Worm (Caenorhabditis elegans) whole organism, midembryonic: ENCODE measurements around the gene mak-1.

Source experiments
- T22C8.4 ChIP-seq: fragments of 200-800 bp; sonication (Bioruptor generic); IDR thresholded peaks from 2 replicates; pipeline ENCODE4 v1.3.6; 2022; ENCODE audit warnings: missing genetic modification characterization, missing compliant biosample characterization
- cog-1 ChIP-seq: sonication (generic microtip); optimal IDR thresholded peaks from 2 replicates; lab custom pipeline; 2016; ENCODE audit warnings: missing genetic modification characterization, missing compliant biosample characterization
- flt-1 ChIP-seq: fragments of 200-800 bp; sonication (Bioruptor generic); IDR thresholded peaks from 2 replicates; pipeline ENCODE4 v1.3.6; 2022; ENCODE audit warnings: missing genetic modification characterization, missing compliant biosample characterization
- klf-2 ChIP-seq: fragments of 200-800 bp; sonication (Bioruptor generic); conservative IDR thresholded peaks from 2 replicates; pipeline ENCODE4 v1.3.6; 2022; ENCODE audit warnings: missing genetic modification reagents, missing genetic modification characterization, missing compliant biosample characterization
- med-1 ChIP-seq: sonication (generic microtip); optimal IDR thresholded peaks from 2 replicates; lab custom pipeline; 2017; ENCODE audit warnings: missing genetic modification characterization, mild to moderate bottlenecking, missing compliant biosample characterization, antibody characterized with exemption, missing genetic modification reagents; ENCODE audit not compliant: insufficient read depth
- ref-1 ChIP-seq: fragments of 200-800 bp; sonication (Bioruptor generic); conservative IDR thresholded peaks from 2 replicates; pipeline ENCODE4 v1.3.6; 2022; ENCODE audit warnings: missing genetic modification reagents, missing genetic modification characterization, missing compliant biosample characterization
- tab-1 ChIP-seq: fragments of 200-800 bp; sonication (Bioruptor generic); IDR thresholded peaks from 2 replicates; pipeline ENCODE4 v1.3.6; 2022; ENCODE audit warnings: missing genetic modification characterization, missing compliant biosample characterization
- ztf-23 ChIP-seq: fragments of 200-800 bp; sonication (Bioruptor generic); IDR thresholded peaks from 2 replicates; pipeline ENCODE4 v1.3.6; 2022; ENCODE audit warnings: missing genetic modification reagents, missing genetic modification characterization, missing compliant biosample characterization
- ztf-29 ChIP-seq: fragments of 200-800 bp; sonication (Bioruptor generic); IDR thresholded peaks from 2 replicates; pipeline ENCODE4 v1.3.6; 2022; ENCODE audit warnings: missing genetic modification reagents, missing genetic modification characterization, missing compliant biosample characterization

mak-1 gene

DNA sequence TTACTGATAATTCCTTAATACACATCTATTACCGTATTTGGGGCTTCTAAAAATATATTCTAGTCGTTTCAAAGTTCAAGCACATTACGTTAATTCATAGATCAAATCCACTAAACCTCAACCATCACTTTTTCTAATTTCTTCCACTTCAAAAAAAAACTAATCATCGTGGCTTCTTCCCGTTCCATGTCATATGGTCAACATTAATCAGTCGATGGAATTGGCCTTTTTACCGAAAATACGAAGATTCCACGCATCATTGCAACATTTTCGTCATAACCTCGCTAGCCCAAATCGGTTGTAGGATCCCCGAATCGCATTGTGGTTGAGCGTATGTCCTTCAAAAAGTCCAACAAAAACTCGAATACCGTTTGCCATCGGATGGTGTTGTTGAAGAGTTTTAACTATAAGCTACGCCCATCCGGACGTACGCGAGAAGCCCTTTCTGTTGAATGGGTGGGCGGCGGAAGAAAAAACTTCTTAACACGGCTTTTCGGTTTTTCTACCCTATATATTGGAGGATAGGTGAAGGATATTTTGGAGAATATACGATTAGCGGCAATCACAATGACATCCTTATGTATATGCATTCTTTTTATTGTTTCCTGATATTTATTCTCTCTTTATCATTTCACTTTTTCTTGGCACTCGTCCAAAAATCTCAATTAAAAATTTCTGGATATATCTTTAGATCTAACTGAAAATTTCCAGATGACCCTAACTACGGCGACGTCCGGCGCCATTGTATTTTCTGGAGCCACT, 11.4 kb upstream of the mak-1 start, which contains the start of gene rol-6:
Gene rol-6, plus strand, starts transcription at position 712 of the 762 bp plus-strand sequence.
- TF ChIP-seq ref-1 (GFP tag; lab: Robert Waterston, UW) (no peak), ztf-23 (GFP tag; lab: Robert Waterston, UW) (no peak), cog-1 (tag; lab: Kevin White, UChicago) (no peak), flt-1 (GFP tag; lab: Robert Waterston, UW) (no peak), med-1 (GFP tag; lab: Kevin White, UChicago) (no peak), tab-1 (GFP tag; lab: Robert Waterston, UW) (no peak), ztf-29 (no peak), klf-2 (no peak), T22C8.4 (no peak)

DNA sequence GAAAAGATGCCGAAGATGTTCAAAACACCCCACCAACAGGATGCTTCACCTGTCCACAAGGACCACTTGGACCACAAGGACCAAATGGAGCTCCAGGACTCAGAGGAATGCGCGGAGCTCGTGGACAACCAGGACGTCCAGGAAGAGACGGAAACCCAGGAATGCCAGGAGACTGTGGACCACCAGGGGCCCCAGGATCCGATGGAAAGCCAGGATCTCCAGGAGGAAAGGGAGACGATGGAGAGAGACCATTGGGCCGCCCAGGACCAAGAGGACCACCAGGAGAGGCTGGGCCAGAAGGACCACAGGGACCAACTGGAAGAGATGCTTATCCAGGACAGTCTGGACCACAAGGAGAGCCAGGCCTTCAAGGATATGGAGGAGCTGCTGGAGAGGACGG, 10.2 kb upstream of the mak-1 start:
- TF ChIP-seq med-1 (GFP tag; lab: Kevin White, UChicago) (no peak), ztf-29 (no peak), T22C8.4 (no peak), klf-2 (no peak), cog-1 (tag; lab: Kevin White, UChicago) (no peak), ref-1 (GFP tag; lab: Robert Waterston, UW) (no peak), ztf-23 (GFP tag; lab: Robert Waterston, UW) (no peak), tab-1 (GFP tag; lab: Robert Waterston, UW) (no peak), flt-1 (GFP tag; lab: Robert Waterston, UW) (no peak)

DNA sequence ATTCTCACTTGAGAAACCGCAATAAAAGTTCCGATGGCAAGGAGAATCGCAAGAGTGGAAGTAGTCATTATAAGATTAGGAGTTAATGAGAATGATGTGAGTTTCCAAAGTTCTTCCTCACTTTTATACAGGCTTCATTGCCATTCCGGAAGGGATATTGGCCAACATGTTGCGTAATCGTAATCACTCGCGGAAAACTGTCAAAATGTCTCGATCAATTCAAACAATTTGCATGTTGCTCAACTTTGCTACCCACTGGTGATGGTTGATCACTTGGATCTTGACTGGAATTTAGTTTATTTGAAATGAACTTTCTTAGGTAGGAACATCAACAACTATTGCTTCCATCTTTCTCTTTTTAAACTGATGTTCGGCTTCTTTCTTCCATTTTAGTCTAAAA, 6.4 kb upstream of the mak-1 start, which contains the start of gene idpb-4:
Gene idpb-4, minus strand, starts transcription at position 101 of the 400 bp plus-strand sequence.
- no peak for TF ChIP-seq ref-1 (GFP tag; lab: Robert Waterston, UW)
- no peak for TF ChIP-seq tab-1 (GFP tag; lab: Robert Waterston, UW)
- TF ChIP-seq cog-1 (tag; lab: Kevin White, UChicago): no peak
- no peak for TF ChIP-seq T22C8.4
- TF ChIP-seq med-1 (GFP tag; lab: Kevin White, UChicago): no peak
- TF ChIP-seq ztf-29: no peak
- no peak for TF ChIP-seq klf-2
- TF ChIP-seq ztf-23 (GFP tag; lab: Robert Waterston, UW): no peak
- TF ChIP-seq flt-1 (GFP tag; lab: Robert Waterston, UW): no peak

DNA sequence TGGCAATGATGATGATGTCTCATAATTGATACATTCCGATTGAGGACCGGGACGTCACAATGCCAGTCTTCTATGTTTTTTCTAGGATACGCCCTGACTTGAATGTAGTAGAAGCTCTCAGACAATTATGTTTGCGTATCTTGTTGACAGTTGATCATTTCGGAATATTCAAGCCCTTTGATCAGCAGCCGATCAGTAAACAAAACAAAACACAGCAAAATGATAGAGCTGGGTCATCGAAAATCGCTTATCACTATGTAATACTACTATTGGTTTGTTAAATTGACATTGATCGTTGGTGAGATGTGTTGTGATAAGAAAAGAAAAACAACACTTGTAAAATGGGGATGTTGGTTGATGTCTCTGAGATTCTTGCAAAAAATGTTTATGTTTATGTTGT, 5.6 kb upstream of the mak-1 start:
- TF ChIP-seq med-1 (GFP tag; lab: Kevin White, UChicago): no peak
- TF ChIP-seq ref-1 (GFP tag; lab: Robert Waterston, UW): no peak
- no peak for TF ChIP-seq T22C8.4
- no peak for TF ChIP-seq ztf-29
- no peak for TF ChIP-seq tab-1 (GFP tag; lab: Robert Waterston, UW)
- TF ChIP-seq flt-1 (GFP tag; lab: Robert Waterston, UW): no peak
- TF ChIP-seq cog-1 (tag; lab: Kevin White, UChicago): no peak
- TF ChIP-seq ztf-23 (GFP tag; lab: Robert Waterston, UW): no peak
- no peak for TF ChIP-seq klf-2

DNA sequence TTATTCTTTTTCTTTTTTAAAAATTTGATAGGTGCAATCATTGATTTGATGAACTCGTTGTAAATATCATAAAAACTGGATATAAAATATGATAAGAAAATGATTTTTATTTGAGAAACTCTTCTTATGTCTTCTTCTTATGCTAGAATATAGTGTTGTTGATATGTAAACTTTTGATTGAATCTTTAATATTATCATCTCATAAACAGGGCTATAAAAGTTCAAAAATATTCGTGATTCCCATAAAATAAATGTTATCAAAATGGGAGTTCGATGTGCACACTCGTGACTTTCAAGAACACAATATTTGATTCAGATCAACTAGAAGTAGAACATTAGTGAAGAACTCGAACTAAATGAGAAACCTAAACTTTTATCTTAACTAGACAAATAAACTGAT, 4.9 kb upstream of the mak-1 start:
- no peak for TF ChIP-seq ztf-29
- TF ChIP-seq med-1 (GFP tag; lab: Kevin White, UChicago): no peak
- TF ChIP-seq cog-1 (tag; lab: Kevin White, UChicago): no peak
- TF ChIP-seq T22C8.4: no peak
- TF ChIP-seq ztf-23 (GFP tag; lab: Robert Waterston, UW): no peak
- TF ChIP-seq tab-1 (GFP tag; lab: Robert Waterston, UW): no peak
- TF ChIP-seq klf-2: no peak
- TF ChIP-seq ref-1 (GFP tag; lab: Robert Waterston, UW): no peak
- TF ChIP-seq flt-1 (GFP tag; lab: Robert Waterston, UW): no peak

DNA sequence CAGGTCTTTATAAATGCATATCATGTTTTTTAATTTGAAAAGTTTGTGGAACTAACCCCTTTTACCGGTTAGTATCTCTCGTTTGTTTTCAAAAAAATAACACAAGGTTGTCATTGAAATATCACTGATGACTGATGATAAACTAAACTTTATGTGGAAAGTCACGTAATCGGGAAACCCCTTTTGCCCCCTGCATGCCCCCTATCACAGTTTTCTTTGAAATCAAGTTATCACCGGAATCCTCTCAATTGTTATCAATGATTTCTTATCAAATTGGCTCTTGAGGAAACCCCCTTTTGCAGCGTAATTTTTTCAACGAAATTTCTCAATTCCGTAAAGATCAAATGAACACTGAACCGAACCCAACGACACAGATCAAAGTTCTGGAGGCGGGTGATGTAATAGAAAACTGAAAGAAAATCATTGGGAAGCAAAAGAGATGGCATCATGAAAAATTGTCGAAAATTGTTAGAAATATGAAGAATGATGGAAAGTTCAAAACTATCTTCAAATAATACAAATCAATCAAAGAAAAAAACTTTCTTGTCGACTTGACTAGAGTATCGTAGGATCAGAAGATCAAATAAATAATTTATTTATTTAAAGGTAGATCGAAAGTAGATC, 3.4 kb upstream of the mak-1 start:
- TF ChIP-seq klf-2: no peak
- TF ChIP-seq cog-1 (tag; lab: Kevin White, UChicago): no peak
- TF ChIP-seq T22C8.4: no peak
- no peak for TF ChIP-seq flt-1 (GFP tag; lab: Robert Waterston, UW)
- no peak for TF ChIP-seq ref-1 (GFP tag; lab: Robert Waterston, UW)
- no peak for TF ChIP-seq ztf-29
- TF ChIP-seq ztf-23 (GFP tag; lab: Robert Waterston, UW): no peak
- TF ChIP-seq med-1 (GFP tag; lab: Kevin White, UChicago): no peak
- no peak for TF ChIP-seq tab-1 (GFP tag; lab: Robert Waterston, UW)

DNA sequence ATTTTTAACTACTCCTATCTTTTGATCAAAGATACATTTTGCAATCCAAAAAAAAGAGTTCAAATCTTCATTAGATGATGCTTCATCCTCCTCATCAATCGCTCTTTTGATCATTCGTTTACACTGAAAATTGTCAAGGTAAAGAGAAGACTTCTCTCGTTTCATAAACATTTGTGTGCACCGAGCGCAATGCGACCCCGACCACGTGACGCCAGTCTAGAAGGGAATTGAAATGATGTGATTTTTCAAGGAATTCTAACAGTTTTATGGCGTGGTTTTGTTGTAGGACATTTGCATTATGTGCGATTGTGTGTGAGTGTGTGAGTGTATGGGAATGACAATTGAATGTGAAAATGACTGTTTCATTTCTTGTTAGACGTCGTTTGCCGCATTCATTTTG, 2.6 kb upstream of the mak-1 start:
- TF ChIP-seq ztf-29: no peak
- TF ChIP-seq ref-1 (GFP tag; lab: Robert Waterston, UW): no peak

DNA sequence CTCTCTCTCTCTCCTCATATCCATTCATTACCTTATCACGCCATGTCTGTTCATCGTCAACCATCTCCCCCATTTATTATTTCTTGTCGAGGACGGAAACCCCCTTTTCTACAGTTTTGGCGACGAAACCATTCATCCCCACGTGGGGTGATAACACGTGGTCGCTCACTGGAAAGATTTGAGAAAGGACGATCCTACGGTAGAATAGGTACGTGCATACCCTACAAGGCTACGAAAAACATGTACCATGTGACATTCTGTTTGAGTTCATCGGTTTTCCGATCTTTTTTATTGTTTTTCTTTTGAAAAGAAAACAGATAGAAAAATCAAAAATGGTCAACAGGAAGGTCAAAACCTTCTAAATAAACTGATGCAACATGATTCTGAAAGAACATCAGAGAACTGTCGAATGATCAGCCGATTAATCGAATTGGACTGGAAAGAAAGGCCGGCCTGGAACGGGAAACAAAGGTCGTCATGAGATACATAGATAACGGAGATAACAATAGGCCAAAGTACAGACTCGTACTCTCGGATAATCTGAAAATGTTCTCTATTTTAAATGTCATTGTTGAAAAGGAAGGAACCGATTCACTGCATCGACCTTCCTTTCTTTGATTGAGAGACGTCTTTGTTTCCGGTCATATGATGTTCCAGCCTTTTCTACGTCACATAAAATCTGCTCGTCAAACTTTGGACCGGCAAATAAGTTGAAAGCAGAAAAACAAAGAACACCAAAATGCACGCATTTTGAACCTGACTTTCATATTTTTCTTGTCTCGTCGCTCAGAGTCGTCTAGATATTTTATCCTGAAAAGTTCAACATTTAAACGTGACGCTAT, 1.6 kb upstream of the mak-1 start:
- TF ChIP-seq med-1 (GFP tag; lab: Kevin White, UChicago) (no peak), T22C8.4 (no peak), ztf-29 (no peak), tab-1 (GFP tag; lab: Robert Waterston, UW) (no peak), cog-1 (tag; lab: Kevin White, UChicago) (no peak), klf-2 (no peak), ztf-23 (GFP tag; lab: Robert Waterston, UW) (no peak), ref-1 (GFP tag; lab: Robert Waterston, UW) (no peak), flt-1 (GFP tag; lab: Robert Waterston, UW) (no peak)

DNA sequence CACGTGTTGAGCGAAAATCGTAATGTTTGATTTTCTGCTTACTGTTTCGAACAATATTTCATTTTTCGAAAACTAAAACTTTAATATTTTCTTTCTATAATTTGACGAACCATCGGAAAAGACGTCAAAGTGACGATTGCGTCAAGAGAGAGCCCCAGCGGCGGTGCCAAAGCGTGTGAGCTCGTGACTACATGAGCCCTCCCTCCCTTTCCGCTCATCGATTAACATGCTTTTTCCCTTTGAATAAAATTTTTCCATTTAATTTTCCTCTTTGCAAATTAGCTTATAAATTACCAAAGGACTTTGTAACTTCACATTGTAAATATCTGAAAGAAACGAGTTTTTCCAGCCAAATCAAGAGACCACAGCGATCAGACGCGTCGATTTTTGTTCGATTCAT, 899 bp upstream of the mak-1 start:
- TF ChIP-seq klf-2: no peak
- TF ChIP-seq flt-1 (GFP tag; lab: Robert Waterston, UW): no peak
- TF ChIP-seq ztf-23 (GFP tag; lab: Robert Waterston, UW): no peak
